Worm (Caenorhabditis elegans): ENCODE data around the gene C39H7.4.

C39H7.4 gene

DNA sequence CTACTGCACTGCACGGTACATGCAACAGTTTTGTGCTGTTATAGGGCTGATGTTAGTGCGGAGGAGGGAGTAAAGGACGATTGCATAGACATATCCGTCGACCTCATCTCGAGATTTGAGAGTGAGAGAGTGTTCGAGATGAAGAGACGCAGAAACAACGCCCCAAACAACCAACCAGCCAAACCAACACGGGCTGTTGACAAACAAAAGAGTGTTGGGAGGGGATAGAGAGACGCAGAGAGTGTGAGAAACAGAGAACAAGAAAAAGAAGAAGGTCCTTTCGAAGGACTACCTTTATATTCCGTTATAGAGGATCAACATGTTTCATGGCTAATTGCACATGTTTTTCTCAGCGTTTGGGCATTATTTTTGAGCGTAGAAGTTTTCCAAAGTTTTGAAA lies 14.1 kb downstream of the C39H7.4 start (continued):
- no peak for TF ChIP-seq dmd-4 (tag; optimal IDR thresholded peaks at IDR 0.05; ENCODE audit: borderline replicate concordance)
- TF ChIP-seq tbx-2 (tag; optimal IDR thresholded peaks at IDR 0.05), result peak; percentile 67
- no peak for TF ChIP-seq ttx-3 (tag; optimal IDR thresholded peaks at IDR 0.05)
- TF ChIP-seq pqm-1 (tag; optimal IDR thresholded peaks at IDR 0.05), result no peak
- TF ChIP-seq nfya-1 (tag; optimal IDR thresholded peaks at IDR 0.05), result peak; percentile 79
- TF ChIP-seq unc-42 (tag; optimal IDR thresholded peaks at IDR 0.05), result no peak
- TF ChIP-seq elt-2 (tag; optimal IDR thresholded peaks at IDR 0.05), result no peak
- TF ChIP-seq ceh-31 (tag; optimal IDR thresholded peaks at IDR 0.05), result peak; percentile 61
- TF ChIP-seq npax-4 (tag; optimal IDR thresholded peaks at IDR 0.05), result no peak
- TF ChIP-seq pros-1 (tag; optimal IDR thresholded peaks at IDR 0.05), result no peak
- no peak for TF ChIP-seq odd-2 (tag; optimal IDR thresholded peaks at IDR 0.05)
- no peak for TF ChIP-seq sdc-2 (tag; optimal IDR thresholded peaks at IDR 0.05)
- no peak for TF ChIP-seq ceh-22 (tag; optimal IDR thresholded peaks at IDR 0.05)
- TF ChIP-seq ets-4 (tag; optimal IDR thresholded peaks at IDR 0.05), result no peak
- peak; percentile 1 for TF ChIP-seq fkh-6 (tag; optimal IDR thresholded peaks at IDR 0.05)
- no peak for TF ChIP-seq eyg-1 (tag; optimal IDR thresholded peaks at IDR 0.05)

DNA sequence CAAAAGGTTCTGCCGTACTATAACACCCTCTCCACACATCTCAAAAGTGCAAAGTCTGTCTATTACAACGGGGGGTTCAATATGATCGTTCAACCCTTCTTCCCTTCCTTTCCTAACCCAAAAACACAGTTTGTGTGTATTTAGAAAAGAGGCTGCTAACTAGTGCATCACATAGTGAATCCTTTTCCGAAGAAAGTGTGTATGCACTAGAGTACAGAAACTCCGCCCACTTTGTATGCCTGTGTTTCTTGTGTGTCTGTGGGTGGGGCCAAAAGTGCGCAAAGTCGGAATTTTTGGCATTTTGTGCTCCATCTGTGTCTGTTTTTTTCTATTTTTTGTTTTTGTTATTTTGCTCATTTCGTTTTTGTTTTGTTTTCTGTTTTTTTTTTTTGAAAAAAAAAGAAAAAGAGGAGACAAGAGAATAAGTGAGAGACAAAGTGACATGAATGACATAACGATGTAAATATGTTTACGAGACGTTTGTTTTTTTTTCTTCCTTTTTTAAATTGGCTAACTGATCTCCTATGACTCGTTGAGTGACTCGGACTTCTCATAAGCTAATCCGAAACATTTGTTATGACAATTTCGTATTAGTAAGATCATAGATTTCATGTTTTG lies 15.8 kb downstream of the C39H7.4 start:
- TF ChIP-seq che-1 (tag; optimal IDR thresholded peaks at IDR 0.05) (no peak), hlh-15 (tag; optimal IDR thresholded peaks at IDR 0.05) (no peak), ceh-2 (tag; optimal IDR thresholded peaks at IDR 0.05) (no peak)

DNA sequence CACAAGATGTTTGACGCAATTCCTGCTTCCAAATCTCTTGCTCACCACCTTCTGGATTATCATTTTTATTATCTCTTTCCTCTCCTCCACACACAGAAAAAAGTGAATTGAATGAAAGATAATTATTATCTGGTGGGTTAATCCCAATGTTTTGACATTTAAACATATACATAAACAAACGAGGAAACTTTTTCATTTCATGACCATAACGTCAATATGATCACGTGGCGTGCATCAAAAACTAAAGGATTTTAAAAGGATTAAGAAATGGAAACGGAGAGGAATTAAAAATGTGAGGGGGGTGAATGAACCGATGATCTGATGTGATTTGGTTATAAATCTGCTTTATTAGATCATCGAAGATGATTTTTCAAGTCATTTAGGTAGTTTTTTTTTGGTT lies 18.8 kb downstream of the C39H7.4 start:
- TF ChIP-seq madf-2 (tag; optimal IDR thresholded peaks at IDR 0.05) (no peak), elt-4 (tag; optimal IDR thresholded peaks at IDR 0.05) (no peak), C38D4.7 (GFP tag; optimal IDR thresholded peaks at IDR 0.05) (no peak), unc-86 (tag; optimal IDR thresholded peaks at IDR 0.05) (no peak), sox-2 (GFP tag; IDR thresholded peaks at IDR 0.05) (no peak), ceh-45 (GFP tag; IDR thresholded peaks at IDR 0.05) (no peak), syd-9 (tag; optimal IDR thresholded peaks at IDR 0.05) (no peak), ceh-34 (tag; optimal IDR thresholded peaks at IDR 0.05) (no peak), ceh-48 (tag; optimal IDR thresholded peaks at IDR 0.05) (no peak), sdc-2 (tag; optimal IDR thresholded peaks at IDR 0.05) (no peak), fax-1 (tag; optimal IDR thresholded peaks at IDR 0.05) (no peak), fkh-10 (GFP tag; optimal IDR thresholded peaks at IDR 0.05) (no peak), pag-3 (tag; optimal IDR thresholded peaks at IDR 0.05; ENCODE audit: borderline replicate concordance) (no peak), ets-4 (tag; optimal IDR thresholded peaks at IDR 0.05) (no peak), ceh-24 (tag; optimal IDR thresholded peaks at IDR 0.05) (no peak), pax-1 (tag; optimal IDR thresholded peaks at IDR 0.05) (no peak), ceh-18 (tag; optimal IDR thresholded peaks at IDR 0.05) (no peak), ceh-22 (tag; optimal IDR thresholded peaks at IDR 0.05) (no peak), hlh-8 (tag; optimal IDR thresholded peaks at IDR 0.05) (no peak)

DNA sequence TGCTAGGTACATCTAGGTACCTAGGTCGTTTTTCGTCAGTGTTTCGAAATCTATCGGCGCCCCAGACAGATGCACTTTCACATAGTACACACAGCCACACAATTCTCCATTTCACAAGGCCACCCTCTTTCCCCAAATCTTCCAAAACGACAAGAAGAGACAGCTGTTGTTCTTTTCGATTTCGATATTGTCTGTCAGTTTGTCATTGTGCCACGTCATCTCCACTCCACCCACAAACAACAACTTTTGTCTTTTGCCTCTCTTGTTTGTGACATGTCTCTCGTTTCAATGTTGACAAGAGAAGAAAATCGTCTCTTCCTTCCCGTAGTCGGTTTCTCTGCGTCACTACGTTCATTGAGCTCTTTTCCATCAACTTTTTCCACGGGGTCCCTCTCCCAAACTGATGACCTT lies 20.6 kb downstream of the C39H7.4 start:
- TF ChIP-seq ceh-34 (tag; optimal IDR thresholded peaks at IDR 0.05) (peak; percentile 15), unc-55 (GFP tag; optimal IDR thresholded peaks at IDR 0.05) (peak; percentile 97), rnt-1 (tag; optimal IDR thresholded peaks at IDR 0.05) (peak; percentile 73), ceh-18 (tag; optimal IDR thresholded peaks at IDR 0.05) (peak; percentile 89), ceh-48 (tag; optimal IDR thresholded peaks at IDR 0.05) (no peak)
